Worm (Caenorhabditis elegans) whole organism, L2 larva: ENCODE data around the gene T12A2.3.

Source experiments
- C34F6.9 ChIP-seq: fragments of 150-350 bp; optimal IDR thresholded peaks from 2 replicates; lab custom pipeline; 2014; ENCODE audit warnings: missing biosample characterization, missing genetic modification characterization
- R02D3.7 ChIP-seq: fragments of 150-350 bp; optimal IDR thresholded peaks from 2 replicates; lab custom pipeline; 2014; ENCODE audit warnings: missing biosample characterization, missing genetic modification characterization
- Y55F3AM.14 ChIP-seq: fragments of 200-800 bp; sonication (Bioruptor generic); optimal IDR thresholded peaks from 2 replicates; lab custom pipeline; 2018; ENCODE audit warnings: mild to moderate bottlenecking, missing genetic modification characterization, missing compliant biosample characterization
- alr-1 ChIP-seq: fragments of 150-350 bp; optimal IDR thresholded peaks from 2 replicates; lab custom pipeline; 2014; ENCODE audit warnings: missing biosample characterization, missing genetic modification characterization
- aly-2 ChIP-seq: fragments of 150-350 bp; optimal IDR thresholded peaks from 2 replicates; lab custom pipeline; 2014; ENCODE audit warnings: missing biosample characterization, missing genetic modification characterization
- ama-1 ChIP-seq: fragments of 150-350 bp; optimal IDR thresholded peaks from 2 replicates; lab custom pipeline; 2018; ENCODE audit warnings: inconsistent platforms
- blmp-1 ChIP-seq: sonication (generic microtip); optimal IDR thresholded peaks from 2 replicates; lab custom pipeline; 2017; ENCODE audit warnings: missing genetic modification characterization, mild to moderate bottlenecking, missing compliant biosample characterization, antibody characterized with exemption, moderate library complexity; ENCODE audit not compliant: insufficient read depth
- ceh-16 ChIP-seq: fragments of 150-350 bp; optimal IDR thresholded peaks from 2 replicates; lab custom pipeline; 2014; ENCODE audit warnings: missing biosample characterization, missing genetic modification characterization
- crh-2 ChIP-seq: sonication (generic microtip); optimal IDR thresholded peaks from 2 replicates; lab custom pipeline; 2017; ENCODE audit warnings: missing biosample characterization, missing genetic modification characterization
- egl-27 ChIP-seq: sonication (generic microtip); optimal IDR thresholded peaks from 3 replicates; lab custom pipeline; 2017; ENCODE audit warnings: missing biosample characterization, missing genetic modification reagents, missing genetic modification characterization
- elt-1 ChIP-seq: fragments of 150-350 bp; optimal IDR thresholded peaks from 2 replicates; lab custom pipeline; 2014; ENCODE audit warnings: missing biosample characterization, missing genetic modification characterization
- elt-3 ChIP-seq: sonication (generic microtip); optimal IDR thresholded peaks from 2 replicates; lab custom pipeline; 2017; ENCODE audit warnings: missing biosample characterization, missing genetic modification characterization
- fos-1 ChIP-seq: fragments of 150-350 bp; optimal IDR thresholded peaks from 2 replicates; lab custom pipeline; 2014; ENCODE audit warnings: missing biosample characterization, missing genetic modification characterization
- lin-11 ChIP-seq: fragments of 150-350 bp; sonication (generic microtip); optimal IDR thresholded peaks from 2 replicates; lab custom pipeline; 2014; ENCODE audit warnings: missing biosample characterization, missing genetic modification characterization, inconsistent platforms, mixed read lengths
- lin-39 ChIP-seq: fragments of 150-350 bp; optimal IDR thresholded peaks from 2 replicates; lab custom pipeline; 2014; ENCODE audit warnings: missing biosample characterization, missing genetic modification reagents, missing genetic modification characterization
- lsy-2 ChIP-seq, 2 experiments: fragments of 150-350 bp in 1 of 2; sonication (generic microtip) in 1 of 2; optimal IDR thresholded peaks; 2 replicates each; lab custom pipeline; 2014 to 2017; ENCODE audit warnings: missing biosample characterization in 2 of 2, missing genetic modification characterization in 2 of 2
- mdl-1 ChIP-seq, 2 experiments: fragments of 150-350 bp in 1 of 2; sonication (generic microtip) in 1 of 2; optimal IDR thresholded peaks; 2 replicates each; lab custom pipeline; 2017; ENCODE audit warnings: missing biosample characterization in 2 of 2, missing genetic modification characterization in 2 of 2
- nhr-10 ChIP-seq: sonication (generic microtip); optimal IDR thresholded peaks from 2 replicates; lab custom pipeline; 2017; ENCODE audit warnings: missing biosample characterization, missing genetic modification characterization
- nhr-12 ChIP-seq: fragments of 150-350 bp; optimal IDR thresholded peaks from 2 replicates; lab custom pipeline; 2014; ENCODE audit warnings: missing biosample characterization, missing genetic modification characterization
- nhr-129 ChIP-seq: fragments of 150-350 bp; optimal IDR thresholded peaks from 2 replicates; lab custom pipeline; 2014; ENCODE audit warnings: missing biosample characterization, missing genetic modification characterization
- nhr-23 ChIP-seq: fragments of 150-350 bp; optimal IDR thresholded peaks from 2 replicates; lab custom pipeline; 2014; ENCODE audit warnings: missing biosample characterization, missing genetic modification reagents, missing genetic modification characterization
- nhr-237 ChIP-seq: fragments of 150-350 bp; optimal IDR thresholded peaks from 2 replicates; lab custom pipeline; 2014; ENCODE audit warnings: missing biosample characterization, missing genetic modification characterization
- nhr-25 ChIP-seq: fragments of 150-350 bp; sonication (generic microtip); optimal IDR thresholded peaks from 3 replicates; lab custom pipeline; 2014; ENCODE audit warnings: missing biosample characterization, missing genetic modification characterization
- nhr-6 ChIP-seq: fragments of 150-350 bp; optimal IDR thresholded peaks from 2 replicates; lab custom pipeline; 2014; ENCODE audit warnings: missing biosample characterization, missing genetic modification characterization
- nhr-77 ChIP-seq: fragments of 150-350 bp; optimal IDR thresholded peaks from 2 replicates; lab custom pipeline; 2014; ENCODE audit warnings: missing biosample characterization, missing genetic modification characterization
- peb-1 ChIP-seq: fragments of 150-350 bp; optimal IDR thresholded peaks from 2 replicates; lab custom pipeline; 2014; ENCODE audit warnings: missing biosample characterization, missing genetic modification characterization
- sma-3 ChIP-seq: sonication (generic microtip); optimal IDR thresholded peaks from 2 replicates; lab custom pipeline; 2016; ENCODE audit warnings: missing genetic modification reagents, missing genetic modification characterization, missing compliant biosample characterization
- unc-55 ChIP-seq: fragments of 150-350 bp; sonication (generic microtip); optimal IDR thresholded peaks from 3 replicates; lab custom pipeline; 2014; ENCODE audit warnings: missing biosample characterization, missing genetic modification reagents, missing genetic modification characterization
- unc-62 ChIP-seq: fragments of 150-350 bp; optimal IDR thresholded peaks from 2 replicates; lab custom pipeline; 2014; ENCODE audit warnings: missing biosample characterization, missing genetic modification reagents, missing genetic modification characterization
- zag-1 ChIP-seq: fragments of 150-350 bp; optimal IDR thresholded peaks from 2 replicates; lab custom pipeline; 2014; ENCODE audit warnings: missing biosample characterization, missing genetic modification characterization
- ztf-1 ChIP-seq: fragments of 200-800 bp; sonication (Bioruptor generic); conservative IDR thresholded peaks from 2 replicates; pipeline ENCODE4 v1.3.6; 2022; ENCODE audit warnings: missing genetic modification characterization, missing compliant biosample characterization
- ztf-11 ChIP-seq: sonication (generic microtip); optimal IDR thresholded peaks from 2 replicates; lab custom pipeline; 2017; ENCODE audit warnings: missing biosample characterization, missing genetic modification characterization
- ztf-4 ChIP-seq: fragments of 150-350 bp; optimal IDR thresholded peaks from 2 replicates; lab custom pipeline; 2014; ENCODE audit warnings: missing biosample characterization, missing genetic modification characterization

T12A2.3 gene

DNA sequence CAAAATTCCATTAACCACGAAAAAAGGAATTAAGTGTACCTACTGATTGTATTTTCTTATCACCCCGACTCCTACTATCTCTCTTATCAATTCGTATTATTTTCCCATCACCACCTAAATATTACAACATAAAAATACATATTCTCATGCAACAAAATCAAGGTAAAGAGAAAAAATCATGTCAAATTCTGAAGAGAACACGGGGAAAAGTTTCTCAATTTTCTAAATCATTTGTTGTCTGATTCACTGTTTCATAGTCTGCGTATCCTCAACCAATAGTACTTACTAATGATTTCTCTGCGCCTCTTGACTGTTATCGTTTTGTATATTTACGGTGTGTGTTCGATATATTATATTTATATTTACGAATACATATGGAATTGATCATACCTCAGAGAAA, 8.7 kb upstream of the T12A2.3 start:
- TF ChIP-seq fos-1 (tag; lab: Kevin White, UChicago), result peak; percentile 89
- no peak for TF ChIP-seq mdl-1 (tag; optimal IDR thresholded peaks at IDR 0.05; lab: Kevin White, UChicago)
- peak; percentile 39 for TF ChIP-seq egl-27 (tag; lab: Kevin White, UChicago)
- peak; percentile 59 for TF ChIP-seq crh-2 (tag; lab: Kevin White, UChicago)
- TF ChIP-seq C34F6.9 (tag; lab: Kevin White, UChicago), result peak; percentile 17

DNA sequence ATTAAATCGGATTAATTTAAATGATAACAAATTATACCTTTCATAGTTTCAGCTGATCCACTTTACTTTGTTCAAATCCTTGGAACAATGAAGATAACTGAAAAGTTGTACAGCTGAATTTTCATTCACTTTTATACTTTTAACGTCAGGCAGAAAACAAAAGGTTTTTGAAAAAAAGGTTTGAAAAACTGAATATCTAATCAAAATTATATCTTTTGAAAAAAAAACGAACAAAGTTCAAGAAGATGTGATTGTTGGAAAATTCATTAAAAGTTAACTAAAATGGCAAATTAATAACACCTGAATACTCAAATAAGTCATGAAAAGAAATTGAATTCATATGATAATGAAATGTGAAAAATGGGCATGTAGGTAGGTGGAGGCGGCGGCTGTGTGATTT, 4.0 kb upstream of the T12A2.3 start, which contains the start of gene T12A2.21:
Gene T12A2.21, minus strand, starts transcription at position 101 of the 400 bp plus-strand sequence.
- no peak for TF ChIP-seq ceh-16 (tag; lab: Kevin White, UChicago)
- TF ChIP-seq aly-2 (tag; lab: Kevin White, UChicago), result no peak
- TF ChIP-seq ama-1, result no peak
- no peak for TF ChIP-seq lsy-2 (tag; optimal IDR thresholded peaks at IDR 0.05; lab: Kevin White, UChicago)
- TF ChIP-seq nhr-12 (tag; lab: Kevin White, UChicago), result no peak
- TF ChIP-seq peb-1 (tag; lab: Kevin White, UChicago), result no peak

DNA sequence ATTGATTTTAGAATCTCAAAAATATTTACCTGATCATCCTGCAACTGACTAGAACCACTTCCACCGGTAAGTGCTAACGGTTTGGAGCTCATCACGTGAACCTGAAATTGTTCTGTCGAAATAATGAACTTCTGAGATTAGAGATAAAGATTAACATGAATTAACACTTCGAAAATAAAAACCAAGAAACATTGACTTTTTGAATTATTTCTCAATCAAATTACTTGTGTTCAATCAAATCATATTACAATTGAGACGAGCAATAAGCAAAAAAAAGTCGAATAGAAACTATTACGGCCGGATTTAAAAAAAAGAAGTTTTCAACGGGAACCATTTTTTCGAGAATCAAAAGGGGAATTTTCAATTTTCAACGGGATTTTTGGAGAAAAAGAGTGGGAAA, 5.1 kb downstream of the T12A2.3 start, which contains the start of gene bcas-2:
Gene bcas-2, minus strand, starts transcription at position 101 of the 400 bp plus-strand sequence.
- TF ChIP-seq ztf-4 (tag; lab: Kevin White, UChicago), result no peak
- TF ChIP-seq fos-1 (tag; lab: Kevin White, UChicago), result no peak
- TF ChIP-seq zag-1 (tag; lab: Kevin White, UChicago), result no peak
- TF ChIP-seq ceh-16 (tag; lab: Kevin White, UChicago), result no peak
- TF ChIP-seq R02D3.7 (tag; lab: Kevin White, UChicago), result no peak
- TF ChIP-seq nhr-10 (tag; lab: Kevin White, UChicago), result no peak
- TF ChIP-seq nhr-237 (tag; lab: Kevin White, UChicago), result no peak
- TF ChIP-seq aly-2 (tag; lab: Kevin White, UChicago), result no peak
- TF ChIP-seq elt-1 (tag; lab: Kevin White, UChicago), result no peak
- TF ChIP-seq ztf-1 (GFP tag; lab: Robert Waterston, UW), result no peak

DNA sequence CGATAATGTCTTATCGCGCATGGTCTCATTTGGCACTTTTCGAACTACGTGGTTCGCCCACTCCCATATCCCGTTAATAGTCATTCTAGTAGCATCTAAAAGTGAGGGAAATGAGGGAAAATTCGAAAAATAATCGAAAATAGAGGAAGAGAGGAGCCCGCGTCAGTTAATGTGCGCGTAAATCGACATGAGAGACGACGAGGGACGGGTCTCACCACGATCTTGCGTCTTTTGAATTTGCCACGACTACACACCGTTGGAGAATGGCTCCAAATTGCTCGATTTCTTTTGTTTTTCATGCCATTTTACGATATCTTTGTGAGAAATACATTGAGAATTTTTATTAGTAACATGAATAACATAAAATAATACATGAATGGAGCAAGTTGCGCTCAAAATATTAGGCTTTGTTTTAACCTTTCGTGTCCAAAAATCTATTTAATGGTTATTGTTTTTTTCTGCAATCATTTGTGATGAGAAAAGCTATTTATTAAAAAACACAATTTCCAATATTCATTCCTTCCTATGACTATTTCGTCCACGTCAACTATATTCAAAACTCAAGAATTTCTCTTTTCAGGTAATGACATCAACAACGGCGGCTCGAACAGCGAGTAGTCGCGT, 7.5 kb downstream of the T12A2.3 start, which contains the start of the genes gen-1 and stt-3:
Gene gen-1, minus strand, starts transcription at position 95 of the 624 bp plus-strand sequence.
Gene stt-3, plus strand, starts transcription at position 574 of the 624 bp plus-strand sequence.
- TF ChIP-seq lin-39 (no peak), nhr-25 (tag; lab: Kevin White, UChicago) (no peak), alr-1 (tag; lab: Kevin White, UChicago) (no peak), C34F6.9 (tag; lab: Kevin White, UChicago) (peak; percentile 18), ztf-11 (tag; lab: Kevin White, UChicago) (no peak), nhr-129 (tag; lab: Kevin White, UChicago) (peak; percentile 43), nhr-23 (no peak), lin-11 (tag; lab: Kevin White, UChicago) (no peak), Y55F3AM.14 (GFP tag; lab: Kevin White, UChicago) (no peak), nhr-77 (tag; lab: Kevin White, UChicago) (no peak), unc-62 (GFP tag; lab: Kevin White, UChicago) (no peak), sma-3 (GFP tag; lab: Kevin White, UChicago) (no peak), ceh-16 (tag; lab: Kevin White, UChicago) (no peak), blmp-1 (tag; lab: Kevin White, UChicago) (no peak), crh-2 (tag; lab: Kevin White, UChicago) (peak; percentile 86)

DNA sequence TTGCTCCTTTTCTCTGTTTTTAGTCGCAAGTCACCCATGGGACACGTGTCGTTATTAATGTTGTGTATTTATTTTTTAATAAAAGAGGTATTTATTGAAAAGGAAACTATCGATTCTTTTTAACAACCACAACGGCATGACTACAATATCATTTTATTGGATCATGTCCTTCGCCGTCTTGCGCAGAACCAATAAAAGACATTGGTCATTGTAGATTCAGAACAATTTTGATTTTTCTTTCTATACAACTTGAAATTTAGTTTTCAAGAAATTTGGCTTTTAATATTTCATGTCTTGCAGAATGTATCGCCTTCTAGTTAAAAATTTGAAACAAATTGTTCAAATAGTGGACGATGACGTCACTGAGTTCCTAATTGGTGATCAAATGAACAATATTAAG, 10.9 kb downstream of the T12A2.3 start, which contains the start of gene amdh-1:
Gene amdh-1, plus strand, starts transcription at position 301 of the 400 bp plus-strand sequence.
- TF ChIP-seq nhr-25 (tag; lab: Kevin White, UChicago) (no peak), sma-3 (GFP tag; lab: Kevin White, UChicago) (no peak), ceh-16 (tag; lab: Kevin White, UChicago) (no peak), nhr-6 (tag; lab: Kevin White, UChicago) (no peak), fos-1 (tag; lab: Kevin White, UChicago) (no peak), zag-1 (tag; lab: Kevin White, UChicago) (no peak), nhr-12 (tag; lab: Kevin White, UChicago) (no peak), nhr-237 (tag; lab: Kevin White, UChicago) (no peak), ztf-11 (tag; lab: Kevin White, UChicago) (no peak), elt-3 (tag; lab: Kevin White, UChicago) (no peak), unc-55 (GFP tag; lab: Kevin White, UChicago) (no peak), nhr-23 (no peak)
